Worm (Caenorhabditis elegans): Measurements from ENCODE around the gene B0285.3.

The B0285.3 gene

ce11 chrIII:4345034-4345433 is 1.9 kb upstream of the B0285.3 start, which contains the start of gene hse-5:
TSS of gene hse-5 (plus strand) at chrIII:4345334.
- TF ChIP-seq ztf-11 (tag; optimal IDR thresholded peaks at IDR 0.05), result no peak
- no peak for TF ChIP-seq dmd-4 (tag; optimal IDR thresholded peaks at IDR 0.05)
- TF ChIP-seq elt-3 (tag; optimal IDR thresholded peaks at IDR 0.05), result no peak
- TF ChIP-seq sem-4 (tag; optimal IDR thresholded peaks at IDR 0.05), result no peak
- TF ChIP-seq blmp-1 (tag; optimal IDR thresholded peaks at IDR 0.05; ENCODE audit: insufficient read depth), result no peak
- no peak for TF ChIP-seq unc-55 (GFP tag; optimal IDR thresholded peaks at IDR 0.05)
- no peak for TF ChIP-seq nhr-12 (tag; optimal IDR thresholded peaks at IDR 0.05)
- TF ChIP-seq elt-1 (tag; optimal IDR thresholded peaks at IDR 0.05), result no peak

ce11 chrIII:4335614-4336013 is 7.5 kb downstream of the B0285.3 start:
- no peak for TF ChIP-seq unc-62 (GFP tag; optimal IDR thresholded peaks at IDR 0.05)
- TF ChIP-seq alr-1 (tag; optimal IDR thresholded peaks at IDR 0.05), result no peak
- TF ChIP-seq Y55F3AM.14 (GFP tag; optimal IDR thresholded peaks at IDR 0.05), result no peak
- TF ChIP-seq blmp-1 (tag; optimal IDR thresholded peaks at IDR 0.05; ENCODE audit: insufficient read depth), result no peak
- TF ChIP-seq F13H6.1 (tag; optimal IDR thresholded peaks at IDR 0.05), result peak; percentile 48
- TF ChIP-seq lsy-2 (tag; optimal IDR thresholded peaks at IDR 0.05), result peak in 1 of 2 experiments; percentile 48
- peak; percentile 64 for TF ChIP-seq C34F6.9 (tag; optimal IDR thresholded peaks at IDR 0.05)
- peak; percentile 49 for TF ChIP-seq nhr-129 (tag; optimal IDR thresholded peaks at IDR 0.05)
- no peak for TF ChIP-seq fos-1 (tag; optimal IDR thresholded peaks at IDR 0.05)
- no peak for TF ChIP-seq crh-2 (tag; optimal IDR thresholded peaks at IDR 0.05)
- no peak for TF ChIP-seq egl-27 (tag; optimal IDR thresholded peaks at IDR 0.05)
- peak; percentile 34 for TF ChIP-seq zag-1 (tag; optimal IDR thresholded peaks at IDR 0.05)
- TF ChIP-seq mbf-1 (tag; optimal IDR thresholded peaks at IDR 0.05), result no peak
- TF ChIP-seq sem-4 (tag; optimal IDR thresholded peaks at IDR 0.05), result peak; percentile 46
- TF ChIP-seq gmeb-1 (tag; optimal IDR thresholded peaks at IDR 0.05), result no peak
- TF ChIP-seq lin-39 (tag; optimal IDR thresholded peaks at IDR 0.05), result no peak
- no peak for TF ChIP-seq ztf-4 (tag; optimal IDR thresholded peaks at IDR 0.05)
- TF ChIP-seq unc-55 (GFP tag; optimal IDR thresholded peaks at IDR 0.05), result peak; percentile 85
- TF ChIP-seq nhr-77 (tag; optimal IDR thresholded peaks at IDR 0.05), result no peak
- no peak for TF ChIP-seq nhr-6 (tag; optimal IDR thresholded peaks at IDR 0.05)
- TF ChIP-seq mab-5 (tag; optimal IDR thresholded peaks at IDR 0.05), result no peak
- no peak for TF ChIP-seq ztf-11 (tag; optimal IDR thresholded peaks at IDR 0.05)

ce11 chrIII:4332543-4333042 is 10.5 kb downstream of the B0285.3 start, which contains the start of gene cdk-12:
TSS of gene cdk-12 (plus strand) at chrIII:4332992.
- TF ChIP-seq ztf-1 (GFP tag; conservative IDR thresholded peaks at IDR 0.05) (no peak), nhr-77 (tag; optimal IDR thresholded peaks at IDR 0.05) (no peak), unc-55 (GFP tag; optimal IDR thresholded peaks at IDR 0.05) (peak; percentile 73), zag-1 (tag; optimal IDR thresholded peaks at IDR 0.05) (no peak), lin-11 (tag; optimal IDR thresholded peaks at IDR 0.05) (no peak), lsy-2 (tag; optimal IDR thresholded peaks at IDR 0.05) (peak in 1 of 2 experiments; percentile 65), egl-27 (tag; optimal IDR thresholded peaks at IDR 0.05) (no peak), fos-1 (tag; optimal IDR thresholded peaks at IDR 0.05) (no peak), blmp-1 (tag; optimal IDR thresholded peaks at IDR 0.05; ENCODE audit: insufficient read depth) (no peak), unc-62 (GFP tag; optimal IDR thresholded peaks at IDR 0.05) (no peak), F13H6.1 (tag; optimal IDR thresholded peaks at IDR 0.05) (peak; percentile 16), nhr-6 (tag; optimal IDR thresholded peaks at IDR 0.05) (no peak), ztf-11 (tag; optimal IDR thresholded peaks at IDR 0.05) (no peak), dmd-4 (tag; optimal IDR thresholded peaks at IDR 0.05) (no peak), alr-1 (tag; optimal IDR thresholded peaks at IDR 0.05) (no peak), gmeb-1 (tag; optimal IDR thresholded peaks at IDR 0.05) (peak; percentile 38), nhr-23 (tag; optimal IDR thresholded peaks at IDR 0.05) (no peak), Y55F3AM.14 (GFP tag; optimal IDR thresholded peaks at IDR 0.05) (no peak), nhr-10 (tag; optimal IDR thresholded peaks at IDR 0.05) (no peak), C34F6.9 (tag; optimal IDR thresholded peaks at IDR 0.05) (peak; percentile 75), nhr-21 (tag; optimal IDR thresholded peaks at IDR 0.05) (no peak), lin-13 (GFP tag; optimal IDR thresholded peaks at IDR 0.05) (peak; percentile 26), ceh-82 (tag; optimal IDR thresholded peaks at IDR 0.05) (no peak), ama-1 (optimal IDR thresholded peaks at IDR 0.05) (no peak), ztf-4 (tag; optimal IDR thresholded peaks at IDR 0.05) (no peak), lin-39 (tag; optimal IDR thresholded peaks at IDR 0.05) (no peak), mbf-1 (tag; optimal IDR thresholded peaks at IDR 0.05) (no peak), unc-39 (tag; optimal IDR thresholded peaks at IDR 0.05) (no peak), skn-1 (tag; optimal IDR thresholded peaks at IDR 0.05) (no peak), ZK546.5 (tag; optimal IDR thresholded peaks at IDR 0.05) (no peak), snpc-4 (tag; optimal IDR thresholded peaks at IDR 0.05) (peak; percentile 34), mdl-1 (tag; optimal IDR thresholded peaks at IDR 0.05) (no peak), peb-1 (tag; optimal IDR thresholded peaks at IDR 0.05) (no peak), nhr-25 (tag; optimal IDR thresholded peaks at IDR 0.05) (no peak), ceh-16 (tag; optimal IDR thresholded peaks at IDR 0.05) (no peak), aly-2 (tag; optimal IDR thresholded peaks at IDR 0.05) (no peak), sem-4 (tag; optimal IDR thresholded peaks at IDR 0.05) (no peak), nhr-12 (tag; optimal IDR thresholded peaks at IDR 0.05) (no peak), crh-2 (tag; optimal IDR thresholded peaks at IDR 0.05) (peak; percentile 47), elt-3 (tag; optimal IDR thresholded peaks at IDR 0.05) (no peak), nhr-237 (tag; optimal IDR thresholded peaks at IDR 0.05) (no peak), elt-1 (tag; optimal IDR thresholded peaks at IDR 0.05) (no peak), R02D3.7 (tag; optimal IDR thresholded peaks at IDR 0.05) (no peak), nhr-129 (tag; optimal IDR thresholded peaks at IDR 0.05) (peak; percentile 3)

Data from whole organism, L2 larva.